Worm (Caenorhabditis elegans) whole organism, young adult: ENCODE data around the gene srx-137.

Experiments
- B0261.1 ChIP-seq: sonication (generic microtip); optimal IDR thresholded peaks from 2 replicates; lab custom pipeline; 2016; ENCODE audit warnings: mild to moderate bottlenecking, missing genetic modification characterization, moderate library complexity, missing compliant biosample characterization
- B0336.3 ChIP-seq: fragments of 200-800 bp; sonication (Bioruptor generic); IDR thresholded peaks from 2 replicates; pipeline ENCODE4 v1.3.6; 2022; ENCODE audit warnings: missing genetic modification characterization, missing compliant biosample characterization
- C17E4.6 ChIP-seq: fragments of 200-800 bp; sonication (Bioruptor generic); IDR thresholded peaks from 2 replicates; pipeline ENCODE4 v1.3.6; 2022; ENCODE audit warnings: missing genetic modification reagents, missing genetic modification characterization, missing compliant biosample characterization
- F22D6.2 ChIP-seq: sonication (generic microtip); optimal IDR thresholded peaks from 2 replicates; lab custom pipeline; 2016; ENCODE audit warnings: mild to moderate bottlenecking, missing genetic modification characterization, missing compliant biosample characterization
- F39B2.1 ChIP-seq: fragments of 200-800 bp; sonication (Bioruptor generic); IDR thresholded peaks from 2 replicates; pipeline ENCODE4 v1.3.6; 2022; ENCODE audit warnings: missing genetic modification reagents, missing genetic modification characterization, missing compliant biosample characterization
- F57C9.4 ChIP-seq: sonication (generic microtip); optimal IDR thresholded peaks from 2 replicates; lab custom pipeline; 2017; ENCODE audit warnings: mild to moderate bottlenecking, missing genetic modification characterization, missing compliant biosample characterization
- K11D2.4 ChIP-seq: fragments of 200-800 bp; sonication (Bioruptor generic); IDR thresholded peaks from 2 replicates; pipeline ENCODE4 v1.3.6; 2022; ENCODE audit warnings: missing genetic modification reagents, missing genetic modification characterization, missing compliant biosample characterization
- T07F8.4 ChIP-seq: sonication (generic microtip); optimal IDR thresholded peaks from 2 replicates; lab custom pipeline; 2016; ENCODE audit warnings: mild to moderate bottlenecking, missing genetic modification characterization, moderate library complexity, missing compliant biosample characterization
- T26A5.8 ChIP-seq: sonication (generic microtip); optimal IDR thresholded peaks from 2 replicates; lab custom pipeline; 2016; ENCODE audit warnings: missing genetic modification characterization, missing compliant biosample characterization
- Y79H2A.3 ChIP-seq: fragments of 200-800 bp; sonication (Bioruptor generic); conservative IDR thresholded peaks from 2 replicates; pipeline ENCODE4 v1.3.6; 2022; ENCODE audit warnings: missing genetic modification reagents, missing genetic modification characterization, missing compliant biosample characterization
- ama-1 ChIP-seq, 3 experiments: fragments of 150-350 bp in 1 of 3; sonication (generic microtip) in 2 of 3; optimal IDR thresholded peaks; 2 replicates each; lab custom pipeline; 2014 to 2018; ENCODE audit warnings: missing biosample characterization in 2 of 3, missing genetic modification characterization in 2 of 3, missing genetic modification reagents in 2 of 3
- aptf-2 ChIP-seq: fragments of 200-800 bp; sonication (Bioruptor generic); conservative IDR thresholded peaks from 2 replicates; pipeline ENCODE4 v1.3.6; 2022; ENCODE audit warnings: missing genetic modification reagents, missing genetic modification characterization, missing compliant biosample characterization
- aptf-3 ChIP-seq: fragments of 200-800 bp; sonication (Bioruptor generic); IDR thresholded peaks from 2 replicates; pipeline ENCODE4 v1.3.6; 2022; ENCODE audit warnings: missing genetic modification characterization, missing compliant biosample characterization
- atf-7 ChIP-seq: sonication (generic microtip); optimal IDR thresholded peaks from 2 replicates; lab custom pipeline; 2017; ENCODE audit warnings: mild to moderate bottlenecking, missing genetic modification characterization, missing compliant biosample characterization
- athp-1 ChIP-seq: sonication (generic microtip); optimal IDR thresholded peaks from 2 replicates; lab custom pipeline; 2017; ENCODE audit warnings: mild to moderate bottlenecking, missing genetic modification characterization, missing compliant biosample characterization
- ceh-27 ChIP-seq: fragments of 200-800 bp; sonication (Bioruptor generic); optimal IDR thresholded peaks from 2 replicates; lab custom pipeline; 2018; ENCODE audit warnings: mild to moderate bottlenecking, missing genetic modification characterization, moderate library complexity, missing compliant biosample characterization
- ceh-40 ChIP-seq: fragments of 200-800 bp; sonication (Bioruptor generic); IDR thresholded peaks from 2 replicates; pipeline ENCODE4 v1.3.6; 2022; ENCODE audit warnings: missing genetic modification characterization, missing compliant biosample characterization
- ceh-79 ChIP-seq: sonication (generic microtip); optimal IDR thresholded peaks from 2 replicates; lab custom pipeline; 2017; ENCODE audit warnings: mild to moderate bottlenecking, missing genetic modification characterization, missing compliant biosample characterization
- chd-7 ChIP-seq: sonication (generic microtip); optimal IDR thresholded peaks from 2 replicates; lab custom pipeline; 2016; ENCODE audit warnings: mild to moderate bottlenecking, missing genetic modification characterization, moderate library complexity, missing compliant biosample characterization
- dox-1 ChIP-seq: fragments of 200-800 bp; sonication (Bioruptor generic); IDR thresholded peaks from 2 replicates; pipeline ENCODE4 v1.3.6; 2022; ENCODE audit warnings: missing genetic modification reagents, missing genetic modification characterization, missing compliant biosample characterization
- egl-18 ChIP-seq: fragments of 200-800 bp; sonication (Bioruptor generic); IDR thresholded peaks from 2 replicates; pipeline ENCODE4 v1.3.6; 2022; ENCODE audit warnings: missing genetic modification reagents, missing genetic modification characterization, missing compliant biosample characterization
- egl-44 ChIP-seq: fragments of 200-800 bp; sonication (Bioruptor generic); IDR thresholded peaks from 2 replicates; pipeline ENCODE4 v1.3.6; 2022; ENCODE audit warnings: missing genetic modification reagents, missing genetic modification characterization, missing compliant biosample characterization
- ets-4 ChIP-seq: fragments of 200-800 bp; sonication (Bioruptor generic); optimal IDR thresholded peaks from 2 replicates; lab custom pipeline; 2018; ENCODE audit warnings: mild to moderate bottlenecking, missing genetic modification characterization, missing compliant biosample characterization
- gei-17 ChIP-seq: fragments of 200-800 bp; sonication (Bioruptor generic); optimal IDR thresholded peaks from 2 replicates; lab custom pipeline; 2018; ENCODE audit warnings: mild to moderate bottlenecking, missing genetic modification characterization, missing compliant biosample characterization
- him-1 ChIP-seq: sonication (generic microtip); optimal IDR thresholded peaks from 2 replicates; lab custom pipeline; 2016; ENCODE audit warnings: missing genotype, missing genetic modification reagents, missing genetic modification characterization, missing compliant biosample characterization
- hlh-12 ChIP-seq: sonication (generic microtip); optimal IDR thresholded peaks from 2 replicates; lab custom pipeline; 2016; ENCODE audit warnings: missing genetic modification characterization, missing compliant biosample characterization
- hmg-20 ChIP-seq: fragments of 200-800 bp; sonication (Bioruptor generic); IDR thresholded peaks from 2 replicates; pipeline ENCODE4 v1.3.6; 2022; ENCODE audit warnings: missing genetic modification reagents, missing genetic modification characterization, missing compliant biosample characterization
- hsf-1 ChIP-seq: fragments of 200-800 bp; sonication (Bioruptor generic); IDR thresholded peaks from 2 replicates; pipeline ENCODE4 v1.3.6; 2022; ENCODE audit warnings: missing genetic modification reagents, missing genetic modification characterization, missing compliant biosample characterization
- lag-1 ChIP-seq: fragments of 200-800 bp; sonication (Bioruptor generic); IDR thresholded peaks from 2 replicates; pipeline ENCODE4 v1.3.6; 2022; ENCODE audit warnings: missing genetic modification reagents, missing genetic modification characterization, missing compliant biosample characterization
- let-526 ChIP-seq: fragments of 200-800 bp; sonication (Bioruptor generic); IDR thresholded peaks from 2 replicates; pipeline ENCODE4 v1.3.6; 2022; ENCODE audit warnings: missing genetic modification reagents, missing genetic modification characterization, missing compliant biosample characterization
- lin-26 ChIP-seq: fragments of 200-800 bp; sonication (Bioruptor generic); IDR thresholded peaks from 2 replicates; pipeline ENCODE4 v1.3.6; 2022; ENCODE audit warnings: missing genetic modification reagents, missing genetic modification characterization, missing compliant biosample characterization
- lin-35 ChIP-seq, 3 experiments: fragments of 150-350 bp in 2 of 3; sonication (generic microtip) in 1 of 3; optimal IDR thresholded peaks; 2 replicates each; lab custom pipeline; 2014 to 2018; ENCODE audit warnings: missing biosample characterization in 3 of 3, missing genetic modification characterization in 3 of 3, missing genetic modification reagents in 3 of 3
- lin-40 ChIP-seq: sonication (generic microtip); optimal IDR thresholded peaks from 2 replicates; lab custom pipeline; 2016; ENCODE audit warnings: missing genetic modification characterization, mild to moderate bottlenecking, missing compliant biosample characterization, missing genotype, missing genetic modification reagents
- lir-1 ChIP-seq: fragments of 200-800 bp; sonication (Bioruptor generic); conservative IDR thresholded peaks from 2 replicates; pipeline ENCODE4 v1.3.6; 2022; ENCODE audit warnings: missing genetic modification reagents, missing genetic modification characterization, missing compliant biosample characterization
- lsl-1 ChIP-seq: fragments of 200-800 bp; sonication (Bioruptor generic); optimal IDR thresholded peaks from 2 replicates; lab custom pipeline; 2018; ENCODE audit warnings: mild to moderate bottlenecking, missing genetic modification characterization, moderate library complexity, missing compliant biosample characterization
- mcd-1 ChIP-seq: fragments of 200-800 bp; sonication (Bioruptor generic); IDR thresholded peaks from 2 replicates; pipeline ENCODE4 v1.3.6; 2022; ENCODE audit warnings: missing genetic modification reagents, missing genetic modification characterization, missing compliant biosample characterization
- nfyb-1 ChIP-seq: fragments of 200-800 bp; sonication (Bioruptor generic); IDR thresholded peaks from 2 replicates; pipeline ENCODE4 v1.3.6; 2022; ENCODE audit warnings: missing genetic modification reagents, missing genetic modification characterization, missing compliant biosample characterization
- nhr-120 ChIP-seq: fragments of 200-800 bp; sonication (Bioruptor generic); IDR thresholded peaks from 2 replicates; pipeline ENCODE4 v1.3.6; 2022; ENCODE audit warnings: missing genetic modification characterization, missing compliant biosample characterization
- nhr-27 ChIP-seq: fragments of 200-800 bp; sonication (Bioruptor generic); optimal IDR thresholded peaks from 2 replicates; lab custom pipeline; 2018; ENCODE audit warnings: mild to moderate bottlenecking, missing genetic modification characterization, moderate library complexity, missing compliant biosample characterization
- pbrm-1 ChIP-seq: fragments of 200-800 bp; sonication (Bioruptor generic); IDR thresholded peaks from 2 replicates; pipeline ENCODE4 v1.3.6; 2022; ENCODE audit warnings: missing genetic modification reagents, missing genetic modification characterization, missing compliant biosample characterization
- pha-4 ChIP-seq: fragments of 150-350 bp; sonication (generic microtip); optimal IDR thresholded peaks from 2 replicates; lab custom pipeline; 2014; ENCODE audit warnings: missing biosample characterization, missing genetic modification reagents, missing genetic modification characterization
- rcor-1 ChIP-seq: fragments of 200-800 bp; sonication (Bioruptor generic); IDR thresholded peaks from 2 replicates; pipeline ENCODE4 v1.3.6; 2022; ENCODE audit warnings: missing genetic modification reagents, missing genetic modification characterization, missing compliant biosample characterization
- repo-1 ChIP-seq: sonication (generic microtip); optimal IDR thresholded peaks from 2 replicates; lab custom pipeline; 2017; ENCODE audit warnings: mild to moderate bottlenecking, missing genetic modification characterization, missing compliant biosample characterization
- unc-62 ChIP-seq: fragments of 150-350 bp; optimal IDR thresholded peaks from 2 replicates; lab custom pipeline; 2014; ENCODE audit warnings: missing biosample characterization, missing genetic modification reagents, missing genetic modification characterization
- ztf-28 ChIP-seq: fragments of 200-800 bp; sonication (Bioruptor generic); IDR thresholded peaks from 2 replicates; pipeline ENCODE4 v1.3.6; 2022; ENCODE audit warnings: missing genetic modification reagents, missing genetic modification characterization, missing compliant biosample characterization
- ztf-3 ChIP-seq: fragments of 200-800 bp; sonication (Bioruptor generic); optimal IDR thresholded peaks from 2 replicates; lab custom pipeline; 2018; ENCODE audit warnings: mild to moderate bottlenecking, missing genetic modification characterization, missing compliant biosample characterization

Gene srx-137

DNA sequence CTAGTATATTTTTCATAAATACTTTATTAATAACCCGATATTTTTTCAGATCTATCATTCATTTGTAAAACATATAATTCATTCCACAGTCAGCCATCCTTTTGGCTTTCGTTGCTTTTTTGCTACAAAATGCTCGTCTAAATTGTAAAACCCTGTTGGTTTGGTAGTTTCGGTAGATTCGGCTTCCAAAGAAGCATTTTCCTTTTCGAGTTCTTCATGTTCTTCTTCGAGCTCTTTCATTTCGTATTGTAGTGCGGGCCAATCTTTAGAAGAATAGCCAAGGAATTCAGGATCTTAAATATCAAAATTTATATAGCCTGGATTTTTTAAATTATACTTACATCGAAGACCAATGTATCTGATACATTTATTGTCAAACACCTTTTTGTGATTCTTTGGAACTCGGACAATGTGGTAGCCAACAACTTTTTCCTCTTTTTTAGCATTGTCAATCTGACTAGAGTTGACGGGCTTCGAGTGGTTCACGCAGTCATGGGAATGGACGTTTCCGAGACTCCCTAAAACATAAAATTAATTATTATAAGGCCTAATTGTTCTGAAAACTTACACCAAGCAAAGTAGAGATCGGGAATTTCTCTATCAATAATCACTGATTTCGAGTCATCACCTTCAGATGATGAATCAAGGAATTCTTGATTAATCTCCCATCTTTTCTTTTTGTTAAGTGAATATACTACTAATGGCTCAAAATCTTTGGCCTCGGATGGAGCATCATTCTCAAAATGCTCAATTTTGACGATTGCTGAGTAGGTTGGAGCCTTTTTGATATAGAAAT, 45.7 kb downstream of the srx-137 start (continued):
- TF ChIP-seq lir-1 (GFP tag; lab: Robert Waterston, UW), result no peak
- no peak for TF ChIP-seq hlh-12 (tag; lab: Kevin White, UChicago)
- no peak for TF ChIP-seq nhr-27
- TF ChIP-seq Y79H2A.3, result peak; percentile 6; the same call in 1 of the 2 replicates
- no peak for TF ChIP-seq rcor-1 (GFP tag; lab: Robert Waterston, UW)
- no peak for TF ChIP-seq let-526 (GFP tag; lab: Robert Waterston, UW)
- TF ChIP-seq nfyb-1 (GFP tag; lab: Robert Waterston, UW), result peak; percentile 64
- TF ChIP-seq hmg-20, result no peak
- TF ChIP-seq K11D2.4 (GFP tag; lab: Robert Waterston, UW), result peak; percentile 45
- TF ChIP-seq chd-7 (tag; lab: Kevin White, UChicago), result peak; percentile 38
- no peak for TF ChIP-seq gei-17 (GFP tag; lab: Kevin White, UChicago)
- TF ChIP-seq egl-44 (GFP tag; lab: Robert Waterston, UW), result no peak
- TF ChIP-seq lag-1 (GFP tag; lab: Robert Waterston, UW), result no peak
- TF ChIP-seq aptf-3, result no peak
- TF ChIP-seq ceh-40 (GFP tag; lab: Robert Waterston, UW), result no peak
- no peak for TF ChIP-seq nhr-120 (GFP tag; lab: Robert Waterston, UW)
- TF ChIP-seq, all 124 proteins: peak for 17

- 0 out of 2 replicates have a peak, but pooled peaks have one; percentile 0 for TF ChIP-seq B0336.3 (GFP tag; lab: Robert Waterston, UW)
- 0 out of 2 replicates have a peak, but pooled peaks have one; percentile 4 for TF ChIP-seq aptf-2
- TF ChIP-seq lin-35 (GFP tag; optimal IDR thresholded peaks at IDR 0.05; lab: Kevin White, UChicago), result no peak
- no peak for TF ChIP-seq F22D6.2 (tag; lab: Kevin White, UChicago)
- TF ChIP-seq repo-1, result no peak
- no peak for TF ChIP-seq T26A5.8
- TF ChIP-seq ama-1 (optimal IDR thresholded peaks at IDR 0.05; lab: Kevin White, UChicago), result peak; percentile 90
- TF ChIP-seq ama-1 (GFP tag; optimal IDR thresholded peaks at IDR 0.05; lab: Kevin White, UChicago), result no peak
- 0 out of 2 replicates have a peak, but pooled peaks have one; percentile 5 for TF ChIP-seq pbrm-1 (GFP tag; lab: Robert Waterston, UW)
- TF ChIP-seq F57C9.4, result no peak
Observed at ce11 chrV:13908916-13909176, 46.2 kb downstream of the srx-137 start, which contains the start of gene C06B3.6. C06B3.6 (minus strand) TSS chrV:13908967.

DNA sequence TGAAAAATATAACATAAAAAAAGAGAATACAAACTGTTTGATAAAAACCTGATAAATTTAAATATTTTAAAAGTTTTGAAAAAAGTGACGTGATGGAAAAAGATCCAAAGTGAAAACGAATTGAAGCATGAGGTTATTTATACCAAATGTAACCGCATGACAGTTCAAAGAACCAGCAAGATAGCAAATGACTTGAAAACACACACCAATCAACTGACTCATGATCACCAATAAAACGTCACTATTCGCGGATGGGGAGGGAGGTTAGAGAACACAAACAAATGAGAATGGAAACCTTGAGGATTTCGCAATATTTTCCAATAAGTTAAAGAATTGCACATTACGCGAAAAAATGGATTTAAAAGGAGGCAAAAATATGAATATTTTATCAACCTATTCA, 46.8 kb downstream of the srx-137 start, which contains the start of gene C06B3.7:
TSS of gene C06B3.7 (plus strand) at position 287 of the 400 bp plus-strand sequence.
- peak; percentile 96 for TF ChIP-seq atf-7 (tag; lab: Kevin White, UChicago)
- no peak for TF ChIP-seq egl-18
- peak; percentile 91 for TF ChIP-seq pha-4 (tag; lab: Kevin White, UChicago)
- no peak for TF ChIP-seq ztf-3 (GFP tag; lab: Kevin White, UChicago)
- TF ChIP-seq lin-40 (tag; lab: Kevin White, UChicago), result peak; percentile 71
- TF ChIP-seq rcor-1 (GFP tag; lab: Robert Waterston, UW), result 0 out of 2 replicates have a peak, but pooled peaks have one; percentile 8
- TF ChIP-seq B0261.1 (tag; lab: Kevin White, UChicago), result no peak
- TF ChIP-seq F39B2.1 (GFP tag; lab: Robert Waterston, UW), result no peak
- TF ChIP-seq ceh-79 (tag; lab: Kevin White, UChicago), result no peak
- TF ChIP-seq ceh-27, result peak; percentile 4
- no peak for TF ChIP-seq C17E4.6 (GFP tag; lab: Robert Waterston, UW)
- TF ChIP-seq unc-62, result peak; percentile 62
- no peak for TF ChIP-seq lin-35 (GFP tag; optimal IDR thresholded peaks at IDR 0.05; lab: Kevin White, UChicago)
- no peak for TF ChIP-seq athp-1 (tag; lab: Kevin White, UChicago)
- TF ChIP-seq him-1 (tag; lab: Kevin White, UChicago), result no peak
- no peak for TF ChIP-seq dox-1 (GFP tag; lab: Robert Waterston, UW)
- no peak for TF ChIP-seq hsf-1 (GFP tag; lab: Robert Waterston, UW)
- 0 out of 2 replicates have a peak, but pooled peaks have one; percentile 27 for TF ChIP-seq mcd-1 (GFP tag; lab: Robert Waterston, UW)
- TF ChIP-seq ets-4, result no peak
- TF ChIP-seq T07F8.4 (tag; lab: Kevin White, UChicago), result no peak
- no peak for TF ChIP-seq lin-26 (GFP tag; lab: Robert Waterston, UW)
- no peak for TF ChIP-seq ztf-28 (GFP tag; lab: Robert Waterston, UW)
- TF ChIP-seq lsl-1 (GFP tag; lab: Kevin White, UChicago), result no peak
- no peak for TF ChIP-seq aptf-2
